Fruit fly (Drosophila melanogaster): ENCODE data around the gene CG8149.

The CG8149 gene

DNA sequence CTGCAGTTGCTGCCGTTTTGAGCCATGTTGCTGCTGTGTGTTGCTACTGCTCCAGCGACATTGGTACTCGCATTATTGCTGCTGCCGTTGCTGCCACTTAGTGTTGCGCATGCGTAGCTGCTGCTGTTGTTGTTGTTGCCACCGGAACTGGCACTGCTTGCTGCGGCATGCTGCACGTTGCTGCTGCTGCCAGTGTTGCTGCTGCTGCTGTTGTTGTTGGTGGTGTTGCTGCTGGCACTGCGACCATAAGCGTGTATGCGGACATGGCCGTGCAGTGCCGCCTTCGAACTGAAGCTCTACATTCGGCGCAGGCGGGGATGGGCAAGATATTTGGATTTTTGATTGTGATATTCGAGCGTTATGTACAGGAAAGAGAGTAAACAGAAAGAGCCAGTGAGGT lies 36.3 kb upstream of the CG8149 start:
- TF ChIP-seq fru (GFP tag; optimal IDR thresholded peaks at IDR 0.05) (no peak), dsf (GFP tag; optimal IDR thresholded peaks at IDR 0.05; ENCODE audit: borderline replicate concordance) (no peak), foxo (GFP tag; optimal IDR thresholded peaks at IDR 0.05) (no peak), Rel (GFP tag; optimal IDR thresholded peaks at IDR 0.05) (no peak), Rel (tag; optimal IDR thresholded peaks at IDR 0.05) (no peak), Dfd (GFP tag; optimal IDR thresholded peaks at IDR 0.05) (peak; percentile 68), HLH106 (tag; optimal IDR thresholded peaks at IDR 0.05) (no peak)

DNA sequence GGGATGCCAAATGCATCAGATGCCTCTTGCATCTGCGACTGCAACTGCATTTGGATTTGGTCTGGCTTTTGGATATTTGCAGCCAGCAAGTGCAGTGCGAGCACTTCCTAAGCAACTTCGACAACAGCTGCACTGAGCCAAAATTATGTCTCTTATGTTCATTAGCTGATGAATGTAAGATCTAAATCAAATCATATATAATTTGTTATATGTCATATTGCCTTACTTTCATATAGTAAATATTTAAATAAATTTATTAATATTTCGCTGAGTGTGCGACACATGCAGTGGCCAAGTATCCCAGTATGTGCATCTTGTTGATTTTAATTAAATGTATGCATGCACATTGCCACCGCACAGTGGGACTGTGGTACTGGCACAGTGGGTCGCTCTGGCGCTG lies 24.1 kb upstream of the CG8149 start:
- no peak for TF ChIP-seq Rel (GFP tag; optimal IDR thresholded peaks at IDR 0.05)
- TF ChIP-seq Rel (tag; optimal IDR thresholded peaks at IDR 0.05), result no peak
- no peak for TF ChIP-seq OdsH (GFP tag; optimal IDR thresholded peaks at IDR 0.05)
- TF ChIP-seq Vsx2 (GFP tag; optimal IDR thresholded peaks at IDR 0.05; ENCODE audit: partially characterized antibody), result no peak
- TF ChIP-seq ey (GFP tag; optimal IDR thresholded peaks at IDR 0.05), result no peak
- TF ChIP-seq N (GFP tag; optimal IDR thresholded peaks at IDR 0.05), result no peak
- no peak for TF ChIP-seq sage (GFP tag; optimal IDR thresholded peaks at IDR 0.05)
- TF ChIP-seq Sp1 (GFP tag; optimal IDR thresholded peaks at IDR 0.05), result no peak
- TF ChIP-seq br (GFP tag; optimal IDR thresholded peaks at IDR 0.05), result no peak
- TF ChIP-seq CG9705 (GFP tag; optimal IDR thresholded peaks at IDR 0.05), result no peak
- no peak for TF ChIP-seq pan (optimal IDR thresholded peaks at IDR 0.05)
- no peak for TF ChIP-seq jim (GFP tag; optimal IDR thresholded peaks at IDR 0.05)
- no peak for TF ChIP-seq Dif (GFP tag; optimal IDR thresholded peaks at IDR 0.05; ENCODE audit: partially characterized antibody)

dm6 chr3R:9487561-9487960 lies 16.9 kb upstream of the CG8149 start:
- TF ChIP-seq Myc (optimal IDR thresholded peaks at IDR 0.05), result no peak
- TF ChIP-seq dsf (GFP tag; optimal IDR thresholded peaks at IDR 0.05; ENCODE audit: borderline replicate concordance), result no peak
- TF ChIP-seq sage (GFP tag; optimal IDR thresholded peaks at IDR 0.05), result no peak
- TF ChIP-seq Rel (GFP tag; optimal IDR thresholded peaks at IDR 0.05), result no peak
- no peak for TF ChIP-seq Rel (tag; optimal IDR thresholded peaks at IDR 0.05)
- no peak for TF ChIP-seq lola (GFP tag; optimal IDR thresholded peaks at IDR 0.05)
- no peak for TF ChIP-seq dmrt93B (GFP tag; optimal IDR thresholded peaks at IDR 0.05)
- no peak for TF ChIP-seq ey (GFP tag; optimal IDR thresholded peaks at IDR 0.05)
- no peak for TF ChIP-seq Hr83 (GFP tag; optimal IDR thresholded peaks at IDR 0.05; ENCODE audit: poor library complexity, severe bottlenecking)
- no peak for TF ChIP-seq rgr (GFP tag; optimal IDR thresholded peaks at IDR 0.05)
- TF ChIP-seq Dif (GFP tag; optimal IDR thresholded peaks at IDR 0.05; ENCODE audit: partially characterized antibody), result no peak

DNA sequence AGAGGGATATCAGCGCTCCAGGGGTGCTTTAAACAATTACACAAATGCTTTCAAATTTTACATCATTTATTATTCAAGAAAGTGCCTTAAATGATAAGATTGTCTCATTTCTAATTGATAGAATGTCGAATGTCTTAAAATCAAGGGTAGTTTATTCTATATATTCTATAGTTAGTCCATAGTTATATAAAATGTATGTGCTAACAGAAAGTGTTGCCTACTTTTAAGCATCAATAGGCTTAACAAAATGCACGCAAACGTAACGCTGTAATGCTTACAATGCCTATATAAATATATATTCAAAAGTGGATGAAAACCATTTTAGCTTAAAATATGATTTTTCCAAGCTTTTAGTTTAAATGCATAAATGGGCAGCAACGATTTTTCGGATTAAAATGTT lies 16.5 kb upstream of the CG8149 start:
- TF ChIP-seq sage (GFP tag; optimal IDR thresholded peaks at IDR 0.05) (no peak), tai (GFP tag; optimal IDR thresholded peaks at IDR 0.05) (peak; percentile 1)

DNA sequence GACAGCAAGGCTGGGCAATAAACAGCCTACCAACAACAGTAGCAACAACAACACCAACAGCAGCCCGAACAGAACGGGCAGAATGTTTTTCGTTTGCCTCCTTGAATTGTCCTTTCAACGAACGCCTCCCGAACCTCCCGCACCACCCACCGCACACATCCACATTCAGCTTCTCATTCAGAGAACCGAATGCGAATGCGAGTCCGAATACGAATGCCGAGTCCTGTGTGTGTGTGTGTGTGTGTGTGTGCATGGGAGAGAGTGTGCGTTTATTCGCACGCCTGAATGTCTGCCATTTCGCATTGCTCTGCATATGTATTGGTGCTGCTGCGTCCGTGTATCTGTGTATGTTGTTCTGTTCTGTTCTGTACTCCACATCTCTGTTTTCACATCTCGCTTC lies 16.0 kb upstream of the CG8149 start:
- TF ChIP-seq br (GFP tag; optimal IDR thresholded peaks at IDR 0.05) (no peak), Dfd (GFP tag; optimal IDR thresholded peaks at IDR 0.05) (peak; percentile 86), OdsH (GFP tag; optimal IDR thresholded peaks at IDR 0.05) (no peak)

DNA sequence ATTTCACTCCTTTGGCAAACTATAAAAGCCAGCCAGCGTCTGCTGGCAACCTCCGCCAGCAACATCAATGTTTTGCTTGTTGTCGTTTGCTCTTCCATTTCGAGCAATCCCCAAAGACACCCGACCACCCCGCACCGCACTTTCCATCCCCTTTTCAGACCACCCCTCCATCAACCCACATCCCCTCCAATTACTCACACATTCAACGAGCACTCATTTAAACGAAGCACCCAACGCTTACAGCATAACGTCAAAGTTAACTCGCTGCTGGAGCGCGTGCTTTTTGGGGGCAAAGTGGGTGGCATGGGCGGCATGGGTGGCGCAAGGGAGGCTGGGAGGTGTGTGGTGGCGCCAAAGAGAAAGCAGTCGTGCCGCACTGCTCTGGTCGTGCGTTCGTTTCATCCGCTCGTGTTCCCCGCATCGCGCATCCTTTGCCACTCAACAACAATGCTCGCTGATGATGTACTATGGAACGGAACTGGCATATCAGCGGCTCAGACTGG lies 13.3 kb upstream of the CG8149 start:
- TF ChIP-seq Vsx2 (GFP tag; optimal IDR thresholded peaks at IDR 0.05; ENCODE audit: partially characterized antibody), result no peak
- TF ChIP-seq jim (GFP tag; optimal IDR thresholded peaks at IDR 0.05), result no peak
- TF ChIP-seq h (GFP tag; optimal IDR thresholded peaks at IDR 0.05), result no peak
- no peak for TF ChIP-seq fru (GFP tag; optimal IDR thresholded peaks at IDR 0.05)
- TF ChIP-seq dsf (GFP tag; optimal IDR thresholded peaks at IDR 0.05; ENCODE audit: borderline replicate concordance), result no peak
- no peak for TF ChIP-seq dmrt93B (GFP tag; optimal IDR thresholded peaks at IDR 0.05)
- TF ChIP-seq pan (optimal IDR thresholded peaks at IDR 0.05), result no peak
- TF ChIP-seq psq (GFP tag; optimal IDR thresholded peaks at IDR 0.05), result no peak
- no peak for TF ChIP-seq Hnf4 (GFP tag; optimal IDR thresholded peaks at IDR 0.05)
- TF ChIP-seq CG32264 (GFP tag; optimal IDR thresholded peaks at IDR 0.05), result no peak
- no peak for TF ChIP-seq foxo (GFP tag; optimal IDR thresholded peaks at IDR 0.05)
- TF ChIP-seq usp (GFP tag; optimal IDR thresholded peaks at IDR 0.05), result no peak
- TF ChIP-seq br (GFP tag; optimal IDR thresholded peaks at IDR 0.05), result no peak
- TF ChIP-seq Jra (GFP tag; optimal IDR thresholded peaks at IDR 0.05), result no peak
- no peak for TF ChIP-seq sv (GFP tag; optimal IDR thresholded peaks at IDR 0.05)

Measured in whole organism, wandering third instar larva.